Fruit fly (Drosophila melanogaster): ENCODE measurements around the gene CG5466.

Gene CG5466

dm6 chr3R:20574535-20574980 lies 43.1 kb upstream of the CG5466 start (continued):
- TF ChIP-seq CG7372 (GFP tag; IDR thresholded peaks at IDR 0.05) (no peak), CG9215 (GFP tag; IDR thresholded peaks at IDR 0.05) (no peak), hb (GFP tag; IDR thresholded peaks at IDR 0.05; ENCODE audit: partially characterized antibody) (no peak), jigr1 (GFP tag; IDR thresholded peaks at IDR 0.05) (no peak), Dp (GFP tag; optimal IDR thresholded peaks at IDR 0.05) (no peak), Atf-2 (GFP tag; optimal IDR thresholded peaks at IDR 0.05) (no peak), nau (GFP tag; optimal IDR thresholded peaks at IDR 0.05) (no peak), CG8359 (GFP tag; optimal IDR thresholded peaks at IDR 0.05; ENCODE audit: borderline replicate concordance) (no peak), CG12219 (GFP tag; optimal IDR thresholded peaks at IDR 0.05) (no peak), Hmr (GFP tag; optimal IDR thresholded peaks at IDR 0.05) (peak; percentile 45), CG13624 (GFP tag; optimal IDR thresholded peaks at IDR 0.05) (peak; percentile 11), CG10366 (GFP tag; IDR thresholded peaks at IDR 0.05) (no peak), luna (GFP tag; optimal IDR thresholded peaks at IDR 0.05) (no peak), CG13287 (GFP tag; IDR thresholded peaks at IDR 0.05; ENCODE audit: partially characterized antibody) (peak; percentile 31; the same call in 1 of the 2 replicates), Side (GFP tag; optimal IDR thresholded peaks at IDR 0.05) (peak; percentile 54), pzg (GFP tag; optimal IDR thresholded peaks at IDR 0.05) (peak; percentile 12), hth (optimal IDR thresholded peaks at IDR 0.05) (no peak), CG8765 (GFP tag; IDR thresholded peaks at IDR 0.05) (no peak), Lhr (GFP tag; optimal IDR thresholded peaks at IDR 0.05) (no peak), tna (GFP tag; IDR thresholded peaks at IDR 0.05; ENCODE audit: partially characterized antibody) (0 out of 2 replicates have a peak, but pooled peaks have one; percentile 45), CG3065 (GFP tag; optimal IDR thresholded peaks at IDR 0.05) (no peak), NFAT (GFP tag; IDR thresholded peaks at IDR 0.05) (peak; percentile 32; the same call in 1 of the 2 replicates), CG7556 (GFP tag; optimal IDR thresholded peaks at IDR 0.05) (no peak), en (GFP tag; optimal IDR thresholded peaks at IDR 0.05) (no peak), Bdp1 (GFP tag; optimal IDR thresholded peaks at IDR 0.05) (peak; percentile 27), usp (GFP tag; optimal IDR thresholded peaks at IDR 0.05) (no peak), ap (GFP tag; IDR thresholded peaks at IDR 0.05) (no peak), CG18262 (tag; optimal IDR thresholded peaks at IDR 0.05) (no peak), scrt (GFP tag; optimal IDR thresholded peaks at IDR 0.05) (peak; percentile 5), NC2α (GFP tag; optimal IDR thresholded peaks at IDR 0.05) (no peak), CG11456 (GFP tag; IDR thresholded peaks at IDR 0.05) (no peak), cg (GFP tag; optimal IDR thresholded peaks at IDR 0.05) (no peak), Fer2 (tag; optimal IDR thresholded peaks at IDR 0.05) (no peak), Gsc (GFP tag; IDR thresholded peaks at IDR 0.05) (no peak), CG15514 (GFP tag; optimal IDR thresholded peaks at IDR 0.05) (peak; percentile 51), CG1647 (GFP tag; optimal IDR thresholded peaks at IDR 0.05) (no peak), CTCF (GFP tag; optimal IDR thresholded peaks at IDR 0.05) (no peak), ftz-f1 (GFP tag; optimal IDR thresholded peaks at IDR 0.05) (peak; percentile 38), CG9876 (GFP tag; optimal IDR thresholded peaks at IDR 0.05) (no peak), cwo (GFP tag; optimal IDR thresholded peaks at IDR 0.05) (peak; percentile 20), gsb (GFP tag; IDR thresholded peaks at IDR 0.05) (0 out of 2 replicates have a peak, but pooled peaks have one; percentile 8), Asciz (GFP tag; optimal IDR thresholded peaks at IDR 0.05) (no peak), CG1529 (GFP tag; optimal IDR thresholded peaks at IDR 0.05) (no peak), CG1233 (GFP tag; optimal IDR thresholded peaks at IDR 0.05) (no peak), CG5180 (GFP tag; optimal IDR thresholded peaks at IDR 0.05) (peak; percentile 50), CG17328 (GFP tag; IDR thresholded peaks at IDR 0.05) (no peak), Scr (GFP tag; IDR thresholded peaks at IDR 0.05; ENCODE audit: partially characterized antibody) (no peak), CG15696 (tag; optimal IDR thresholded peaks at IDR 0.05) (no peak), wor (GFP tag; IDR thresholded peaks at IDR 0.05) (no peak), CG10274 (GFP tag; optimal IDR thresholded peaks at IDR 0.05) (no peak), Jarid2 (GFP tag; optimal IDR thresholded peaks at IDR 0.05) (no peak), CG5953 (GFP tag; IDR thresholded peaks at IDR 0.05) (no peak)
